Fruit fly (Drosophila melanogaster): ENCODE data around the gene CG17329.

- TF ChIP-seq CG8478 (optimal IDR thresholded peaks at IDR 0.05), result no peak
- no peak for TF ChIP-seq CTCF (optimal IDR thresholded peaks at IDR 0.05)
These were observed 23.0 kb upstream of the CG17329 start for dm6 chr2L:16268107-16268539.

All from S2 (cell line).